Worm (Caenorhabditis elegans) whole organism, late embryonic: Measurements from ENCODE around the gene ech-1.1.

Experiments used
- F13H6.1 ChIP-seq: sonication (generic microtip); optimal IDR thresholded peaks from 2 replicates; lab custom pipeline; 2016; ENCODE audit warnings: missing genetic modification characterization, missing compliant biosample characterization
- ama-1 ChIP-seq: fragments of 150-350 bp; optimal IDR thresholded peaks from 2 replicates; lab custom pipeline; 2014
- ets-4 ChIP-seq: sonication (generic microtip); optimal IDR thresholded peaks from 2 replicates; lab custom pipeline; 2016; ENCODE audit warnings: missing genetic modification characterization, missing compliant biosample characterization

DNA sequence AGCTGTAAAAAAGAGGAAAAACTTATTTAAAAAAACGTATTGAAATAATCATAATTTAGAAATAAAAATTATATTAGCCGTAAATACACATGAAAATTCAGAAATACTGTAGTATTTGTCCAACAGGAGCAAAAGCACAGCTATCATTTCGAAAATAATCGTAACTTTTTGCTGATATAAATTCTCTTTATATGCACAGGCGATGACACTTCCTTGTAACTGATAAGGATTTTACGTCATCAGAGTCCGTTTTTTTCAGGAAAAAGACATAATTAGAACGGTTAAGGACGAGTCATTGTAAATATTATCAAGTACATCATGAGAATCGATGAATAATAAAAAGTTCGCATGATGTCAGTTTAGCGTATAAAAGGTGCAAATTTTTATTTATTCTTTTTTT, 37.9 kb downstream of the ech-1.1 start:
- TF ChIP-seq F13H6.1 (tag; lab: Kevin White, UChicago): no peak
- no peak for TF ChIP-seq ama-1 (lab: Kevin White, UChicago)
- TF ChIP-seq ets-4: no peak
